Worm (Caenorhabditis elegans) whole organism, mixed stage, embryonic: ENCODE results near the gene C44C11.6.

Source experiments
- M03D4.4 ChIP-seq: sonication (generic microtip); optimal IDR thresholded peaks from 2 replicates; lab custom pipeline; 2017; ENCODE audit warnings: mild to moderate bottlenecking, missing genetic modification characterization, missing compliant biosample characterization
- blmp-1 ChIP-seq: fragments of 150-350 bp; optimal IDR thresholded peaks from 2 replicates; lab custom pipeline; 2014; ENCODE audit warnings: missing biosample characterization, missing genetic modification characterization
- ceh-39 ChIP-seq: fragments of 150-350 bp; optimal IDR thresholded peaks from 2 replicates; lab custom pipeline; 2014; ENCODE audit warnings: missing biosample characterization, missing genetic modification characterization
- ceh-43 ChIP-seq: fragments of 200-800 bp; sonication (Bioruptor generic); optimal IDR thresholded peaks from 2 replicates; lab custom pipeline; 2018; ENCODE audit warnings: mild to moderate bottlenecking, missing genetic modification characterization, moderate library complexity, missing compliant biosample characterization
- ceh-83 ChIP-seq: fragments of 200-800 bp; sonication (Bioruptor generic); optimal IDR thresholded peaks from 2 replicates; lab custom pipeline; 2018; ENCODE audit warnings: mild to moderate bottlenecking, missing genetic modification characterization, missing compliant biosample characterization
- ces-1 ChIP-seq: fragments of 150-350 bp; optimal IDR thresholded peaks from 2 replicates; lab custom pipeline; 2014; ENCODE audit warnings: missing biosample characterization, missing genetic modification reagents, missing genetic modification characterization
- cnd-1 ChIP-seq: fragments of 200-800 bp; sonication (Bioruptor generic); optimal IDR thresholded peaks from 2 replicates; lab custom pipeline; 2018; ENCODE audit warnings: mild to moderate bottlenecking, missing genetic modification characterization, missing compliant biosample characterization
- drap-1 ChIP-seq: fragments of 200-800 bp; sonication (Bioruptor generic); optimal IDR thresholded peaks from 3 replicates; lab custom pipeline; 2018; ENCODE audit warnings: mild to moderate bottlenecking, missing genetic modification characterization, missing compliant biosample characterization
- elt-3 ChIP-seq: fragments of 150-350 bp; optimal IDR thresholded peaks from 2 replicates; lab custom pipeline; 2014; ENCODE audit warnings: missing biosample characterization, missing genetic modification characterization
- flh-1 ChIP-seq: fragments of 200-800 bp; sonication (Bioruptor generic); optimal IDR thresholded peaks from 2 replicates; lab custom pipeline; 2018; ENCODE audit warnings: mild to moderate bottlenecking, missing genetic modification characterization, moderate library complexity, missing compliant biosample characterization
- ham-2 ChIP-seq: fragments of 200-800 bp; sonication (Bioruptor generic); optimal IDR thresholded peaks from 2 replicates; lab custom pipeline; 2018; ENCODE audit warnings: mild to moderate bottlenecking, missing genetic modification characterization, missing compliant biosample characterization
- hlh-1 ChIP-seq: fragments of 150-350 bp; optimal IDR thresholded peaks from 2 replicates; lab custom pipeline; 2014; ENCODE audit warnings: missing biosample characterization, missing genetic modification reagents, missing genetic modification characterization
- lin-13 ChIP-seq: fragments of 150-350 bp; optimal IDR thresholded peaks from 2 replicates; lab custom pipeline; 2014; ENCODE audit warnings: missing biosample characterization, missing genetic modification characterization
- lin-32 ChIP-seq: fragments of 200-800 bp; sonication (Bioruptor generic); optimal IDR thresholded peaks from 2 replicates; lab custom pipeline; 2018; ENCODE audit warnings: mild to moderate bottlenecking, missing genetic modification characterization, missing compliant biosample characterization
- lsy-2 ChIP-seq: fragments of 150-350 bp; optimal IDR thresholded peaks from 2 replicates; lab custom pipeline; 2014; ENCODE audit warnings: missing biosample characterization, missing genetic modification characterization
- mab-5 ChIP-seq: fragments of 150-350 bp; optimal IDR thresholded peaks from 2 replicates; lab custom pipeline; 2014; ENCODE audit warnings: missing biosample characterization, missing genetic modification characterization
- mep-1 ChIP-seq: fragments of 150-350 bp; optimal IDR thresholded peaks from 2 replicates; lab custom pipeline; 2017; ENCODE audit warnings: missing biosample characterization, missing genetic modification reagents, missing genetic modification characterization, inconsistent platforms
- mls-2 ChIP-seq: sonication (generic microtip); optimal IDR thresholded peaks from 2 replicates; lab custom pipeline; 2016; ENCODE audit warnings: mild to moderate bottlenecking, missing genetic modification characterization, moderate library complexity, missing compliant biosample characterization
- nhr-12 ChIP-seq: fragments of 150-350 bp; optimal IDR thresholded peaks from 2 replicates; lab custom pipeline; 2014; ENCODE audit warnings: missing biosample characterization, missing genetic modification characterization
- nhr-2 ChIP-seq: fragments of 150-350 bp; optimal IDR thresholded peaks from 2 replicates; lab custom pipeline; 2014; ENCODE audit warnings: missing biosample characterization, missing genetic modification characterization
- nhr-237 ChIP-seq: fragments of 150-350 bp; optimal IDR thresholded peaks from 2 replicates; lab custom pipeline; 2014; ENCODE audit warnings: missing biosample characterization, missing genetic modification characterization
- nhr-28 ChIP-seq: fragments of 150-350 bp; optimal IDR thresholded peaks from 2 replicates; lab custom pipeline; 2014; ENCODE audit warnings: missing biosample characterization, missing genetic modification characterization
- nhr-76 ChIP-seq: sonication (generic microtip); optimal IDR thresholded peaks from 2 replicates; lab custom pipeline; 2017; ENCODE audit warnings: missing biosample characterization, missing genetic modification characterization
- pha-4 ChIP-seq: fragments of 150-350 bp; optimal IDR thresholded peaks from 2 replicates; lab custom pipeline; 2018; ENCODE audit warnings: missing biosample characterization, missing genetic modification reagents, missing genetic modification characterization
- sem-2 ChIP-seq: fragments of 200-800 bp; sonication (Bioruptor generic); optimal IDR thresholded peaks from 2 replicates; lab custom pipeline; 2018; ENCODE audit warnings: mild to moderate bottlenecking, missing genetic modification characterization, missing compliant biosample characterization
- snpc-4 ChIP-seq: fragments of 150-350 bp; optimal IDR thresholded peaks from 2 replicates; lab custom pipeline; 2014; ENCODE audit warnings: missing biosample characterization, missing genetic modification characterization
- sptf-1 ChIP-seq: sonication (generic microtip); optimal IDR thresholded peaks from 2 replicates; lab custom pipeline; 2017; ENCODE audit warnings: mild to moderate bottlenecking, missing genetic modification characterization, moderate library complexity, missing compliant biosample characterization
- tbx-8 ChIP-seq: fragments of 200-800 bp; sonication (Bioruptor generic); optimal IDR thresholded peaks from 2 replicates; lab custom pipeline; 2018; ENCODE audit warnings: mild to moderate bottlenecking, missing genetic modification characterization, moderate library complexity, missing compliant biosample characterization
- unc-120 ChIP-seq: sonication (generic microtip); optimal IDR thresholded peaks from 2 replicates; lab custom pipeline; 2017; ENCODE audit warnings: missing genetic modification characterization, missing compliant biosample characterization; ENCODE audit not compliant: poor library complexity, severe bottlenecking
- unc-39 ChIP-seq: fragments of 150-350 bp; optimal IDR thresholded peaks from 2 replicates; lab custom pipeline; 2014; ENCODE audit warnings: missing biosample characterization, missing genetic modification characterization
- unc-62 ChIP-seq: fragments of 150-350 bp; optimal IDR thresholded peaks from 2 replicates; lab custom pipeline; 2014; ENCODE audit warnings: missing biosample characterization, missing genetic modification reagents, missing genetic modification characterization
- zip-8 ChIP-seq: fragments of 150-350 bp; optimal IDR thresholded peaks from 2 replicates; lab custom pipeline; 2014; ENCODE audit warnings: missing biosample characterization, missing genetic modification characterization
- ztf-11 ChIP-seq: fragments of 150-350 bp; optimal IDR thresholded peaks from 2 replicates; lab custom pipeline; 2014; ENCODE audit warnings: missing biosample characterization, missing genetic modification characterization

The C44C11.6 gene

ce11 chrII:12348957-12349356 lies 4.3 kb downstream of the C44C11.6 start:
- peak; percentile 18 for TF ChIP-seq unc-120 (tag; lab: Kevin White, UChicago)
- peak; percentile 29 for TF ChIP-seq pha-4 (tag; lab: Kevin White, UChicago)
- TF ChIP-seq ham-2 (GFP tag; lab: Kevin White, UChicago): no peak
- no peak for TF ChIP-seq ceh-43 (GFP tag; lab: Kevin White, UChicago)
- TF ChIP-seq elt-3: no peak
- TF ChIP-seq snpc-4 (tag; lab: Kevin White, UChicago): no peak

- TF ChIP-seq flh-1: no peak
- no peak for TF ChIP-seq sptf-1 (tag; lab: Kevin White, UChicago)
- no peak for TF ChIP-seq zip-8
- TF ChIP-seq ztf-11 (tag; lab: Kevin White, UChicago): no peak
- TF ChIP-seq snpc-4 (tag; lab: Kevin White, UChicago): no peak
- no peak for TF ChIP-seq sem-2 (GFP tag; lab: Kevin White, UChicago)
- no peak for TF ChIP-seq nhr-28
- TF ChIP-seq ces-1 (GFP tag; lab: Kevin White, UChicago): no peak
- TF ChIP-seq mep-1 (tag; lab: Kevin White, UChicago): no peak
- no peak for TF ChIP-seq pha-4 (tag; lab: Kevin White, UChicago)
- TF ChIP-seq tbx-8 (GFP tag; lab: Kevin White, UChicago): no peak
- TF ChIP-seq nhr-2 (tag; lab: Kevin White, UChicago): no peak
- TF ChIP-seq unc-39 (tag; lab: Kevin White, UChicago): no peak
- TF ChIP-seq ceh-83: no peak
- TF ChIP-seq ceh-39 (tag; lab: Kevin White, UChicago): no peak
- TF ChIP-seq unc-62 (GFP tag; lab: Kevin White, UChicago): no peak
Observed at ce11 chrII:12349866-12350265, 5.3 kb downstream of the C44C11.6 start.

ce11 chrII:12350737-12351275 lies 6.2 kb downstream of the C44C11.6 start:
- peak; percentile 41 for TF ChIP-seq lsy-2 (tag; lab: Kevin White, UChicago)
- TF ChIP-seq mls-2 (tag; lab: Kevin White, UChicago): no peak
- no peak for TF ChIP-seq lin-13 (tag; lab: Kevin White, UChicago)

ce11 chrII:12352115-12352514 lies 7.5 kb downstream of the C44C11.6 start, which contains the start of gene ras-1:
Gene ras-1, minus strand, starts transcription at chrII:12352243.
- TF ChIP-seq nhr-12 (no peak), ceh-39 (tag; lab: Kevin White, UChicago) (no peak), mls-2 (tag; lab: Kevin White, UChicago) (no peak), hlh-1 (tag; lab: Kevin White, UChicago) (no peak), ceh-43 (GFP tag; lab: Kevin White, UChicago) (no peak)

ce11 chrII:12353104-12353503 lies 8.5 kb downstream of the C44C11.6 start:
- TF ChIP-seq mls-2 (tag; lab: Kevin White, UChicago) (no peak), M03D4.4 (no peak), lin-32 (GFP tag; lab: Kevin White, UChicago) (no peak), cnd-1 (no peak), drap-1 (GFP tag; lab: Kevin White, UChicago) (no peak), snpc-4 (tag; lab: Kevin White, UChicago) (no peak), mab-5 (no peak), nhr-76 (tag; lab: Kevin White, UChicago) (no peak)

ce11 chrII:12353816-12354215 lies 9.2 kb downstream of the C44C11.6 start:
- TF ChIP-seq hlh-1 (tag; lab: Kevin White, UChicago) (peak; percentile 97), nhr-237 (tag; lab: Kevin White, UChicago) (no peak), unc-62 (GFP tag; lab: Kevin White, UChicago) (peak; percentile 89), blmp-1 (tag; lab: Kevin White, UChicago) (no peak)
